Worm (Caenorhabditis elegans) whole organism, mixed stage, embryonic: ENCODE measurements around the gene mdt-6.

Experiments used
- ceh-83 ChIP-seq: fragments of 200-800 bp; sonication (Bioruptor generic); optimal IDR thresholded peaks from 2 replicates; lab custom pipeline; 2018; ENCODE audit warnings: mild to moderate bottlenecking, missing genetic modification characterization, missing compliant biosample characterization
- ces-1 ChIP-seq: fragments of 150-350 bp; optimal IDR thresholded peaks from 2 replicates; lab custom pipeline; 2014; ENCODE audit warnings: missing biosample characterization, missing genetic modification reagents, missing genetic modification characterization
- lin-32 ChIP-seq: fragments of 200-800 bp; sonication (Bioruptor generic); optimal IDR thresholded peaks from 2 replicates; lab custom pipeline; 2018; ENCODE audit warnings: mild to moderate bottlenecking, missing genetic modification characterization, missing compliant biosample characterization
- lsy-2 ChIP-seq: fragments of 150-350 bp; optimal IDR thresholded peaks from 2 replicates; lab custom pipeline; 2014; ENCODE audit warnings: missing biosample characterization, missing genetic modification characterization
- pha-4 ChIP-seq: fragments of 150-350 bp; optimal IDR thresholded peaks from 2 replicates; lab custom pipeline; 2018; ENCODE audit warnings: missing biosample characterization, missing genetic modification reagents, missing genetic modification characterization
- unc-62 ChIP-seq: fragments of 150-350 bp; optimal IDR thresholded peaks from 2 replicates; lab custom pipeline; 2014; ENCODE audit warnings: missing biosample characterization, missing genetic modification reagents, missing genetic modification characterization

ce11 chrV:7046005-7046404 is 13.4 kb downstream of the mdt-6 start, which contains the start of gene F20A1.2:
- TF ChIP-seq pha-4 (tag; lab: Kevin White, UChicago) (no peak), lin-32 (no peak), lsy-2 (tag; lab: Kevin White, UChicago) (no peak), ces-1 (no peak), ceh-83 (no peak), unc-62 (GFP tag; lab: Kevin White, UChicago) (no peak)
